Fruit fly (Drosophila melanogaster): ENCODE measurements around the gene CG43799.

Gene CG43799

dm6 chr2L:7227434-7227833 is at the start of gene CG43799:
Gene CG43799, plus strand, starts transcription at chr2L:7227734.
- TF ChIP-seq CG6792 (GFP tag; optimal IDR thresholded peaks at IDR 0.05): no peak
- no peak for TF ChIP-seq pdm3 (GFP tag; optimal IDR thresholded peaks at IDR 0.05)
- TF ChIP-seq Gug (GFP tag; IDR thresholded peaks at IDR 0.05): no peak
- no peak for TF ChIP-seq Smox (GFP tag; optimal IDR thresholded peaks at IDR 0.05)
- TF ChIP-seq dsx (GFP tag; optimal IDR thresholded peaks at IDR 0.05; ENCODE audit: poor library complexity, severe bottlenecking): no peak
- TF ChIP-seq esn (GFP tag; optimal IDR thresholded peaks at IDR 0.05): no peak
- TF ChIP-seq CG31627 (GFP tag; optimal IDR thresholded peaks at IDR 0.05): no peak
- TF ChIP-seq fd59A (GFP tag; optimal IDR thresholded peaks at IDR 0.05): no peak
- TF ChIP-seq fkh (GFP tag; optimal IDR thresholded peaks at IDR 0.05): no peak
- TF ChIP-seq Eip93F (GFP tag; optimal IDR thresholded peaks at IDR 0.05): no peak

dm6 chr2L:7179276-7179675 is 48.3 kb upstream of the CG43799 start:
- TF ChIP-seq CG6163 (GFP tag; IDR thresholded peaks at IDR 0.05) (peak; percentile 54; the same call in 2 of the 3 replicates), fkh (GFP tag; optimal IDR thresholded peaks at IDR 0.05) (no peak), topi (GFP tag; optimal IDR thresholded peaks at IDR 0.05) (peak; percentile 4), CG6854 (GFP tag; optimal IDR thresholded peaks at IDR 0.05) (no peak), Eip78C (GFP tag) (peak; percentile 14), acj6 (GFP tag; optimal IDR thresholded peaks at IDR 0.05) (peak; percentile 6), CG4318 (GFP tag; optimal IDR thresholded peaks at IDR 0.05) (no peak), pdm3 (GFP tag; optimal IDR thresholded peaks at IDR 0.05) (no peak)

dm6 chr2L:7181978-7182392 is 45.5 kb upstream of the CG43799 start, which contains the start of gene MICU1:
Gene MICU1, plus strand, starts transcription at chr2L:7182234.
- no peak for TF ChIP-seq acj6 (GFP tag; optimal IDR thresholded peaks at IDR 0.05)
- TF ChIP-seq CG8632 (GFP tag; optimal IDR thresholded peaks at IDR 0.05): no peak
- peak; percentile 98 for TF ChIP-seq fkh (GFP tag; optimal IDR thresholded peaks at IDR 0.05)
- TF ChIP-seq CG9139 (GFP tag; optimal IDR thresholded peaks at IDR 0.05): no peak
- TF ChIP-seq Eip78C (GFP tag): peak; percentile 65

dm6 chr2L:7187920-7188529 is 39.5 kb upstream of the CG43799 start:
- TF ChIP-seq vri (GFP tag; optimal IDR thresholded peaks at IDR 0.05) (no peak), Eip78C (GFP tag) (no peak)

dm6 chr2L:7188530-7188996 is 39.0 kb upstream of the CG43799 start:
- TF ChIP-seq Eip78C (GFP tag): peak; percentile 100
- TF ChIP-seq spab (GFP tag; optimal IDR thresholded peaks at IDR 0.05): peak; percentile 99
- peak; percentile 99 for TF ChIP-seq Eip75B (GFP tag; optimal IDR thresholded peaks at IDR 0.05)
- peak; percentile 100 for TF ChIP-seq CG15336 (GFP tag; IDR thresholded peaks at IDR 0.05)
- TF ChIP-seq CG6792 (GFP tag; optimal IDR thresholded peaks at IDR 0.05): peak; percentile 100
- TF ChIP-seq CG34406 (GFP tag; optimal IDR thresholded peaks at IDR 0.05): peak; percentile 100
- TF ChIP-seq Sox102F (GFP tag; optimal IDR thresholded peaks at IDR 0.05): peak; percentile 100
- TF ChIP-seq CG4318 (GFP tag; optimal IDR thresholded peaks at IDR 0.05): peak; percentile 100
- peak; percentile 99 for TF ChIP-seq Smox (GFP tag; optimal IDR thresholded peaks at IDR 0.05)
- TF ChIP-seq Hr38 (GFP tag; optimal IDR thresholded peaks at IDR 0.05): peak; percentile 86
- peak; percentile 100 for TF ChIP-seq acj6 (GFP tag; optimal IDR thresholded peaks at IDR 0.05)
- peak; percentile 100 for TF ChIP-seq CG10669 (GFP tag; optimal IDR thresholded peaks at IDR 0.05)
- peak; percentile 100 for TF ChIP-seq CG3919 (GFP tag; optimal IDR thresholded peaks at IDR 0.05)
- peak; percentile 100 for TF ChIP-seq fd59A (GFP tag; optimal IDR thresholded peaks at IDR 0.05)
- peak; percentile 100 for TF ChIP-seq CG10631 (GFP tag; optimal IDR thresholded peaks at IDR 0.05)
- TF ChIP-seq CG3032 (tag; optimal IDR thresholded peaks at IDR 0.05): peak; percentile 100
- TF ChIP-seq CG6276 (GFP tag; optimal IDR thresholded peaks at IDR 0.05): peak; percentile 99
- TF ChIP-seq fd85E (GFP tag; optimal IDR thresholded peaks at IDR 0.05): peak; percentile 97
- TF ChIP-seq Met (GFP tag; optimal IDR thresholded peaks at IDR 0.05): peak; percentile 100
- peak; percentile 99 for TF ChIP-seq CG11762 (GFP tag; optimal IDR thresholded peaks at IDR 0.05; ENCODE audit: insufficient read depth)
- TF ChIP-seq ss (GFP tag; optimal IDR thresholded peaks at IDR 0.05): peak; percentile 99
- TF ChIP-seq eg (GFP tag; IDR thresholded peaks at IDR 0.05): peak; percentile 99
- TF ChIP-seq Blimp-1 (GFP tag; optimal IDR thresholded peaks at IDR 0.05): peak; percentile 98
- TF ChIP-seq CG8319 (GFP tag; optimal IDR thresholded peaks at IDR 0.05): peak; percentile 99
- peak; percentile 100 for TF ChIP-seq CG8119 (GFP tag; IDR thresholded peaks at IDR 0.05)
- peak; percentile 99 for TF ChIP-seq CG7368 (GFP tag; optimal IDR thresholded peaks at IDR 0.05)
- TF ChIP-seq dsx (GFP tag; optimal IDR thresholded peaks at IDR 0.05; ENCODE audit: poor library complexity, severe bottlenecking): peak; percentile 98
- peak; percentile 100 for TF ChIP-seq CG6163 (GFP tag; IDR thresholded peaks at IDR 0.05)
- peak; percentile 99 for TF ChIP-seq CG6854 (GFP tag; optimal IDR thresholded peaks at IDR 0.05)
- TF ChIP-seq esn (GFP tag; optimal IDR thresholded peaks at IDR 0.05): peak; percentile 100
- TF ChIP-seq salr (GFP tag; optimal IDR thresholded peaks at IDR 0.05): peak; percentile 99 to 100
